Fruit fly (Drosophila melanogaster) whole organism, embryonic: ENCODE data around the gene CG10803.

Experiments
- Asciz ChIP-seq: fragments of 200-800 bp; sonication (Bioruptor generic); optimal IDR thresholded peaks from 2 replicates; lab custom pipeline; 2017; ENCODE audit warnings: missing biosample characterization, mild to moderate bottlenecking, missing genetic modification characterization, missing genetic modification reagents
- Atf-2 ChIP-seq: fragments of 200-800 bp; sonication (Bioruptor generic); optimal IDR thresholded peaks from 2 replicates; lab custom pipeline; 2016; ENCODE audit warnings: missing biosample characterization, missing genetic modification characterization
- CG10267 ChIP-seq: fragments of 200-800 bp; sonication (Bioruptor generic); optimal IDR thresholded peaks from 2 replicates; lab custom pipeline; 2018; ENCODE audit warnings: missing biosample characterization, mild to moderate bottlenecking, missing genetic modification characterization, moderate library complexity
- CG10543 ChIP-seq: fragments of 200-800 bp; sonication (Bioruptor generic); optimal IDR thresholded peaks from 3 replicates; lab custom pipeline; 2017; ENCODE audit warnings: missing biosample characterization, mild to moderate bottlenecking, missing genetic modification characterization, moderate library complexity
- CG10565 ChIP-seq: fragments of 200-800 bp; sonication (Bioruptor generic); optimal IDR thresholded peaks from 3 replicates; lab custom pipeline; 2016; ENCODE audit warnings: missing biosample characterization, mild to moderate bottlenecking, missing genetic modification characterization
- CG10959 ChIP-seq: fragments of 200-800 bp; sonication (Bioruptor generic); IDR thresholded peaks from 2 replicates; pipeline ENCODE4 v1.3.6; 2022; ENCODE audit warnings: missing biosample characterization, missing genetic modification characterization
- CG11247 ChIP-seq: fragments of 200-800 bp; sonication (Bioruptor generic); IDR thresholded peaks from 2 replicates; pipeline ENCODE4 v1.3.6; 2022; ENCODE audit warnings: missing biosample characterization, missing genetic modification characterization
- CG12769 ChIP-seq: fragments of 200-800 bp; sonication (Bioruptor generic); optimal IDR thresholded peaks from 2 replicates; lab custom pipeline; 2019; ENCODE audit warnings: missing biosample characterization, mild to moderate bottlenecking, missing genetic modification characterization, moderate library complexity
- CG13775 ChIP-seq: fragments of 200-800 bp; sonication (Bioruptor generic); optimal IDR thresholded peaks from 3 replicates; lab custom pipeline; 2017; ENCODE audit warnings: missing biosample characterization, mild to moderate bottlenecking, missing genetic modification characterization
- CG14014 ChIP-seq: fragments of 200-800 bp; sonication (Bioruptor generic); IDR thresholded peaks from 2 replicates; pipeline ENCODE4 v1.3.6; 2022; ENCODE audit warnings: missing biosample characterization, missing genetic modification characterization
- CG15269 ChIP-seq: fragments of 200-800 bp; sonication (Bioruptor generic); optimal IDR thresholded peaks from 2 replicates; lab custom pipeline; 2018; ENCODE audit warnings: missing biosample characterization, mild to moderate bottlenecking, missing genetic modification characterization, moderate library complexity
- CG1603 ChIP-seq: fragments of 200-800 bp; sonication (Bioruptor generic); optimal IDR thresholded peaks from 2 replicates; lab custom pipeline; 2019; ENCODE audit warnings: missing biosample characterization, mild to moderate bottlenecking, missing genetic modification characterization, moderate library complexity
- CG16815 ChIP-seq: fragments of 200-800 bp; sonication (Bioruptor generic); optimal IDR thresholded peaks from 3 replicates; lab custom pipeline; 2017; ENCODE audit warnings: missing biosample characterization, mild to moderate bottlenecking, missing genetic modification characterization
- CG18262 ChIP-seq: fragments of 200-800 bp; optimal IDR thresholded peaks from 3 replicates; lab custom pipeline; 2019; ENCODE audit warnings: missing biosample characterization, mild to moderate bottlenecking, missing genetic modification characterization, moderate library complexity
- CG2678 ChIP-seq: fragments of 200-800 bp; sonication (Bioruptor generic); optimal IDR thresholded peaks from 3 replicates; lab custom pipeline; 2019; ENCODE audit warnings: missing biosample characterization, mild to moderate bottlenecking, missing genetic modification characterization, moderate library complexity
- CG34376 ChIP-seq: fragments of 200-800 bp; sonication (Bioruptor generic); optimal IDR thresholded peaks from 2 replicates; lab custom pipeline; 2018; ENCODE audit warnings: missing biosample characterization, mild to moderate bottlenecking, missing genetic modification characterization
- CG4617 ChIP-seq: fragments of 200-800 bp; sonication (Bioruptor generic); optimal IDR thresholded peaks from 3 replicates; lab custom pipeline; 2016; ENCODE audit warnings: missing biosample characterization, missing genetic modification characterization, borderline replicate concordance
- CG6683 ChIP-seq: fragments of 200-800 bp; sonication (Bioruptor generic); optimal IDR thresholded peaks from 2 replicates; lab custom pipeline; 2017; ENCODE audit warnings: missing biosample characterization, mild to moderate bottlenecking, missing genetic modification characterization, missing genetic modification reagents
- CG6689 ChIP-seq: fragments of 200-800 bp; sonication (Bioruptor generic); IDR thresholded peaks from 2 replicates; pipeline ENCODE4 v1.3.6; 2022; ENCODE audit warnings: missing biosample characterization, missing genetic modification characterization
- CG7786 ChIP-seq: fragments of 200-800 bp; sonication (Bioruptor generic); optimal IDR thresholded peaks from 2 replicates; lab custom pipeline; 2016; ENCODE audit warnings: missing biosample characterization, missing genetic modification characterization
- CG7839 ChIP-seq: fragments of 200-800 bp; sonication (Bioruptor generic); optimal IDR thresholded peaks from 3 replicates; lab custom pipeline; 2018; ENCODE audit warnings: missing biosample characterization, mild to moderate bottlenecking, missing genetic modification characterization, moderate library complexity
- CG9437 ChIP-seq: fragments of 200-800 bp; sonication (Bioruptor generic); optimal IDR thresholded peaks from 2 replicates; lab custom pipeline; 2018; ENCODE audit warnings: missing biosample characterization, mild to moderate bottlenecking, missing genetic modification characterization
- D19A ChIP-seq: fragments of 200-800 bp; optimal IDR thresholded peaks from 3 replicates; lab custom pipeline; 2019; ENCODE audit warnings: missing biosample characterization, mild to moderate bottlenecking, missing genetic modification characterization, moderate library complexity
- H2.0 ChIP-seq: fragments of 200-800 bp; sonication (Bioruptor generic); IDR thresholded peaks from 2 replicates; pipeline ENCODE4 v1.3.6; 2022; ENCODE audit warnings: missing biosample characterization, missing genetic modification characterization
- Hand ChIP-seq: fragments of 200-800 bp; sonication (Bioruptor generic); optimal IDR thresholded peaks from 2 replicates; lab custom pipeline; 2017; ENCODE audit warnings: mild to moderate bottlenecking, missing biosample characterization, missing genetic modification reagents, missing genetic modification characterization
- Hr3 ChIP-seq: fragments of 200-800 bp; sonication (Bioruptor generic); optimal IDR thresholded peaks from 3 replicates; lab custom pipeline; 2016; ENCODE audit warnings: missing biosample characterization, missing genetic modification characterization
- Hr51 ChIP-seq, 2 experiments: fragments of 200-800 bp; sonication (Bioruptor generic); optimal IDR thresholded peaks; 2 replicates in 1 of 2; 3 replicates in 1 of 2; lab custom pipeline; 2016 to 2018; ENCODE audit warnings: missing biosample characterization in 2 of 2, missing genetic modification characterization in 2 of 2, mild to moderate bottlenecking in 1 of 2, moderate library complexity in 1 of 2
- Lpt ChIP-seq: fragments of >200 bp; optimal IDR thresholded peaks from 2 replicates; lab custom pipeline; 2018; ENCODE audit warnings: missing biosample characterization, missing genetic modification characterization
- Mad ChIP-seq: fragments of 200-800 bp; sonication (Bioruptor generic); optimal IDR thresholded peaks from 2 replicates; lab custom pipeline; 2016; ENCODE audit warnings: missing biosample characterization, missing genetic modification characterization
- Nf-YB ChIP-seq: fragments of 200-800 bp; sonication (Bioruptor generic); optimal IDR thresholded peaks from 3 replicates; lab custom pipeline; 2019; ENCODE audit warnings: missing biosample characterization, mild to moderate bottlenecking, missing genetic modification characterization, moderate library complexity
- Oaz ChIP-seq: fragments of 200-800 bp; sonication (Bioruptor generic); IDR thresholded peaks from 2 replicates; pipeline ENCODE4 v1.3.6; 2022; ENCODE audit warnings: missing biosample characterization, missing genetic modification characterization
- Ptx1 ChIP-seq: fragments of 200-800 bp; sonication (Bioruptor generic); IDR thresholded peaks from 2 replicates; pipeline ENCODE4 v1.3.6; 2022; ENCODE audit warnings: missing biosample characterization, missing genetic modification characterization
- Sry-δ ChIP-seq: fragments of 200-800 bp; sonication (Bioruptor generic); optimal IDR thresholded peaks from 2 replicates; lab custom pipeline; 2016; ENCODE audit warnings: missing biosample characterization, missing genetic modification characterization
- Ssrp ChIP-seq: fragments of 200-800 bp; sonication (Bioruptor generic); optimal IDR thresholded peaks from 2 replicates; lab custom pipeline; 2018; ENCODE audit warnings: missing biosample characterization, mild to moderate bottlenecking, missing genetic modification characterization, moderate library complexity
- Taf1 ChIP-seq: fragments of 200-800 bp; sonication (Bioruptor generic); IDR thresholded peaks from 2 replicates; pipeline ENCODE4 v1.3.6; 2022; ENCODE audit warnings: missing biosample characterization, missing genetic modification characterization
- bsh ChIP-seq, 2 experiments: fragments of 200-800 bp; sonication (Bioruptor generic); optimal IDR thresholded peaks; 2 replicates each; lab custom pipeline; 2017 to 2018; ENCODE audit warnings: mild to moderate bottlenecking in 2 of 2, missing biosample characterization in 2 of 2, missing genetic modification characterization in 2 of 2, moderate library complexity in 1 of 2
- cad ChIP-seq: fragments of >200 bp; optimal IDR thresholded peaks from 2 replicates; lab custom pipeline; 2017; ENCODE audit warnings: missing biosample characterization, missing genetic modification characterization
- corto ChIP-seq: fragments of 200-800 bp; sonication (Bioruptor generic); optimal IDR thresholded peaks from 2 replicates; lab custom pipeline; 2016; ENCODE audit warnings: missing biosample characterization, mild to moderate bottlenecking, missing genetic modification characterization, moderate library complexity
- danr ChIP-seq: fragments of 200-800 bp; sonication (Bioruptor generic); IDR thresholded peaks from 2 replicates; pipeline ENCODE4 v1.3.6; 2022; ENCODE audit warnings: missing biosample characterization, missing genetic modification characterization
- dmrt99B ChIP-seq: fragments of 200-800 bp; sonication (Bioruptor generic); optimal IDR thresholded peaks from 2 replicates; lab custom pipeline; 2018; ENCODE audit warnings: missing biosample characterization, mild to moderate bottlenecking, missing genetic modification characterization, moderate library complexity
- nmo ChIP-seq: fragments of 200-800 bp; sonication (Bioruptor generic); optimal IDR thresholded peaks from 2 replicates; lab custom pipeline; 2018; ENCODE audit warnings: missing biosample characterization, mild to moderate bottlenecking, missing genetic modification characterization, moderate library complexity
- oc ChIP-seq: fragments of 200-800 bp; sonication (Bioruptor generic); optimal IDR thresholded peaks from 2 replicates; lab custom pipeline; 2018; ENCODE audit warnings: missing biosample characterization, mild to moderate bottlenecking, missing genetic modification characterization, moderate library complexity
- pfk ChIP-seq: fragments of 200-800 bp; sonication (Bioruptor generic); optimal IDR thresholded peaks from 2 replicates; lab custom pipeline; 2018; ENCODE audit warnings: missing biosample characterization, mild to moderate bottlenecking, missing genetic modification characterization, moderate library complexity
- pnt ChIP-seq: fragments of 200-800 bp; sonication (Bioruptor generic); optimal IDR thresholded peaks from 3 replicates; lab custom pipeline; 2016; ENCODE audit warnings: missing biosample characterization, missing genetic modification characterization
- schlank ChIP-seq: fragments of 200-800 bp; sonication (Bioruptor generic); optimal IDR thresholded peaks from 2 replicates; lab custom pipeline; 2018; ENCODE audit warnings: missing biosample characterization, mild to moderate bottlenecking, missing genetic modification characterization
- sima ChIP-seq: fragments of 200-800 bp; sonication (Bioruptor generic); optimal IDR thresholded peaks from 2 replicates; lab custom pipeline; 2016; ENCODE audit warnings: missing biosample characterization, missing genetic modification characterization
- sna ChIP-seq: fragments of 200-800 bp; sonication (Bioruptor generic); IDR thresholded peaks from 2 replicates; pipeline ENCODE4 v1.3.6; 2022; ENCODE audit warnings: missing biosample characterization, missing genetic modification characterization; ENCODE audit not compliant: partially characterized antibody
- tap ChIP-seq: fragments of 200-800 bp; optimal IDR thresholded peaks from 3 replicates; lab custom pipeline; 2019; ENCODE audit warnings: missing biosample characterization, mild to moderate bottlenecking, missing genetic modification characterization, moderate library complexity
- tna ChIP-seq: fragments of 200-800 bp; sonication (Bioruptor generic); IDR thresholded peaks from 2 replicates; pipeline ENCODE4 v1.3.6; 2022; ENCODE audit warnings: missing biosample characterization, missing genetic modification characterization; ENCODE audit not compliant: partially characterized antibody
- zfh1 ChIP-seq: fragments of 200-800 bp; sonication (Bioruptor generic); IDR thresholded peaks from 3 replicates; pipeline ENCODE4 v1.3.6; 2022; ENCODE audit warnings: missing biosample characterization, missing genetic modification characterization

Gene CG10803

dm6 chrX:3454715-3455114 lies 30.7 kb upstream of the CG10803 start (continued):
- no peak for TF ChIP-seq Taf1 (GFP tag; lab: Robert Waterston, UW)
- no peak for TF ChIP-seq CG16815 (GFP tag; lab: Kevin White, UChicago)
- TF ChIP-seq Nf-YB (GFP tag; lab: Kevin White, UChicago): no peak
- no peak for TF ChIP-seq CG14014 (GFP tag; lab: Robert Waterston, UW)
- no peak for TF ChIP-seq Hand (GFP tag; lab: Kevin White, UChicago)
- TF ChIP-seq Mad: no peak
- TF ChIP-seq CG34376 (GFP tag; lab: Kevin White, UChicago): no peak
- TF ChIP-seq tna: no peak
- TF ChIP-seq schlank (tag; lab: Kevin White, UChicago): no peak
- TF ChIP-seq CG7786: no peak
- peak in 1 of 2 experiments; percentile 25 for TF ChIP-seq Hr51 (GFP tag; optimal IDR thresholded peaks at IDR 0.05; lab: Kevin White, UChicago)
- no peak for TF ChIP-seq cad (GFP tag; lab: Kevin White, UChicago)
- TF ChIP-seq CG7839 (tag; lab: Kevin White, UChicago): peak; percentile 7
- no peak for TF ChIP-seq pfk (GFP tag; lab: Kevin White, UChicago)
- TF ChIP-seq CG13775 (GFP tag; lab: Kevin White, UChicago): no peak
- TF ChIP-seq Oaz (GFP tag; lab: Robert Waterston, UW): no peak
- TF ChIP-seq CG10267 (tag; lab: Kevin White, UChicago): no peak
- peak; percentile 26; the same call in 1 of the 2 replicates for TF ChIP-seq Ptx1 (GFP tag; lab: Robert Waterston, UW)
- no peak for TF ChIP-seq CG10565 (GFP tag; lab: Kevin White, UChicago)
- no peak for TF ChIP-seq Sry-δ
- TF ChIP-seq dmrt99B (tag; lab: Kevin White, UChicago): peak; percentile 25
- no peak for TF ChIP-seq CG4617 (GFP tag; lab: Kevin White, UChicago)
- no peak for TF ChIP-seq CG10959 (GFP tag; lab: Robert Waterston, UW)
- no peak for TF ChIP-seq CG6683
- TF ChIP-seq sima (GFP tag; lab: Kevin White, UChicago): no peak
- TF ChIP-seq zfh1 (GFP tag; lab: Robert Waterston, UW): 0 out of 3 replicates have a peak, but pooled peaks have one; percentile 31
- peak; percentile 12 for TF ChIP-seq CG1603 (tag; lab: Kevin White, UChicago)
- TF ChIP-seq CG12769 (tag; lab: Kevin White, UChicago): no peak

dm6 chrX:3455431-3456001 lies 29.9 kb upstream of the CG10803 start:
- TF ChIP-seq nmo (peak; percentile 75), D19A (tag; lab: Kevin White, UChicago) (peak; percentile 1), CG2678 (tag; lab: Kevin White, UChicago) (peak; percentile 74), Hr3 (GFP tag; lab: Kevin White, UChicago) (no peak), tap (peak; percentile 50), bsh (GFP tag; optimal IDR thresholded peaks at IDR 0.05; lab: Kevin White, UChicago) (peak in 1 of 2 experiments; percentile 72), sna (GFP tag; lab: Robert Waterston, UW) (no peak), CG15269 (tag; lab: Kevin White, UChicago) (peak; percentile 61), corto (no peak), danr (GFP tag; lab: Robert Waterston, UW) (0 out of 2 replicates have a peak, but pooled peaks have one; percentile 21), Asciz (GFP tag; lab: Kevin White, UChicago) (peak; percentile 32), pnt (GFP tag; lab: Kevin White, UChicago) (peak; percentile 4), CG11247 (no peak), H2.0 (GFP tag; lab: Robert Waterston, UW) (0 out of 2 replicates have a peak, but pooled peaks have one; percentile 18), CG6689 (GFP tag; lab: Robert Waterston, UW) (peak; percentile 23; the same call in 1 of the 2 replicates), Lpt (GFP tag; lab: Kevin White, UChicago) (no peak), CG9437 (GFP tag; lab: Kevin White, UChicago) (peak; percentile 6), CG10543 (GFP tag; lab: Kevin White, UChicago) (peak; percentile 18), oc (tag; lab: Kevin White, UChicago) (no peak), CG18262 (tag; lab: Kevin White, UChicago) (peak; percentile 67), Ssrp (tag; lab: Kevin White, UChicago) (peak; percentile 65), Atf-2 (GFP tag; lab: Kevin White, UChicago) (no peak)
